ENCODE assay signal across 3 fruit fly cellular contexts in genomic region chrX:17093900-17094446, dm6.
TF ChIP-seq lines count a peak whose summit lies in the region.

No protein-coding gene starts in this region.

- no peak for TF ChIP-seq CTCF in whole organism, embryonic (GFP tag; optimal IDR thresholded peaks at IDR 0.05; lab: Kevin White, UChicago)

TF ChIP-seq in whole organism, adult, 20 proteins besides CTCF, POLR2A, EP300 and RAD21:
- TF ChIP-seq Hr96 (GFP tag; optimal IDR thresholded peaks at IDR 0.05; lab: Kevin White, UChicago) (no peak), CG7101 (tag; optimal IDR thresholded peaks at IDR 0.05; lab: Kevin White, UChicago) (peak; percentile 26)

TF ChIP-seq in whole organism, embryonic, 481 proteins besides CTCF, POLR2A, EP300 and RAD21:
- TF ChIP-seq row (GFP tag; IDR thresholded peaks at IDR 0.05; lab: Robert Waterston, UW) (peak; percentile 50), HmgD (GFP tag; optimal IDR thresholded peaks at IDR 0.05; lab: Kevin White, UChicago) (no peak), Bteb2 (GFP tag; optimal IDR thresholded peaks at IDR 0.05; lab: Kevin White, UChicago) (no peak), CG10366 (GFP tag; IDR thresholded peaks at IDR 0.05; lab: Robert Waterston, UW) (peak; percentile 23; the same call in 1 of the 2 replicates), grn (GFP tag; optimal IDR thresholded peaks at IDR 0.05; lab: Kevin White, UChicago) (peak; percentile 55), GATAe (GFP tag; conservative IDR thresholded peaks at IDR 0.05; lab: Robert Waterston, UW) (0 out of 2 replicates have a peak, but pooled peaks have one; percentile 11), zen2 (GFP tag; IDR thresholded peaks at IDR 0.05; lab: Robert Waterston, UW; ENCODE audit: partially characterized antibody) (no peak), Gug (GFP tag; IDR thresholded peaks at IDR 0.05; lab: Robert Waterston, UW) (no peak), crp (GFP tag; optimal IDR thresholded peaks at IDR 0.05; lab: Kevin White, UChicago) (no peak), CG14667 (GFP tag; IDR thresholded peaks at IDR 0.05; lab: Robert Waterston, UW) (no peak), sug (tag; optimal IDR thresholded peaks at IDR 0.05; lab: Kevin White, UChicago) (peak; percentile 73), CG34376 (GFP tag; optimal IDR thresholded peaks at IDR 0.05; lab: Kevin White, UChicago) (peak; percentile 44), CG12071 (GFP tag; optimal IDR thresholded peaks at IDR 0.05; lab: Kevin White, UChicago) (no peak), CG33557 (GFP tag; optimal IDR thresholded peaks at IDR 0.05; lab: Kevin White, UChicago) (no peak), lab (GFP tag; optimal IDR thresholded peaks at IDR 0.05; lab: Kevin White, UChicago) (peak; percentile 31), cwo (GFP tag; optimal IDR thresholded peaks at IDR 0.05; lab: Kevin White, UChicago) (peak; percentile 18), mirr (GFP tag; optimal IDR thresholded peaks at IDR 0.05; lab: Kevin White, UChicago) (peak; percentile 18), CG18599 (GFP tag; optimal IDR thresholded peaks at IDR 0.05; lab: Kevin White, UChicago) (peak; percentile 19), CG9932 (GFP tag; IDR thresholded peaks at IDR 0.05; lab: Robert Waterston, UW) (peak; percentile 27; the same call in 1 of the 2 replicates), CG11247 (GFP tag; IDR thresholded peaks at IDR 0.05; lab: Robert Waterston, UW) (no peak), D19A (tag; optimal IDR thresholded peaks at IDR 0.05; lab: Kevin White, UChicago) (peak; percentile 44), sens (GFP tag; lab: Kevin White, UChicago) (peak; percentile 28), dimm (GFP tag; IDR thresholded peaks at IDR 0.05; lab: Robert Waterston, UW) (no peak), CG6254 (GFP tag; optimal IDR thresholded peaks at IDR 0.05; lab: Kevin White, UChicago) (peak; percentile 53), vnd (GFP tag; IDR thresholded peaks at IDR 0.05; lab: Robert Waterston, UW; ENCODE audit: partially characterized antibody) (no peak), aop (GFP tag; IDR thresholded peaks at IDR 0.05; lab: Robert Waterston, UW) (no peak), Mes4 (GFP tag; optimal IDR thresholded peaks at IDR 0.05; lab: Kevin White, UChicago) (no peak), D19B (GFP tag; optimal IDR thresholded peaks at IDR 0.05; lab: Kevin White, UChicago) (peak; percentile 11), esg (GFP tag; conservative IDR thresholded peaks at IDR 0.05; lab: Robert Waterston, UW) (no peak), shn (GFP tag; optimal IDR thresholded peaks at IDR 0.05; lab: Kevin White, UChicago) (no peak), exex (tag; optimal IDR thresholded peaks at IDR 0.05; lab: Kevin White, UChicago) (peak; percentile 92), nerfin-1 (tag; optimal IDR thresholded peaks at IDR 0.05; lab: Kevin White, UChicago) (no peak), NfI (GFP tag; optimal IDR thresholded peaks at IDR 0.05; lab: Kevin White, UChicago) (no peak), Myb (GFP tag; optimal IDR thresholded peaks at IDR 0.05; lab: Kevin White, UChicago) (no peak), Xrp1 (GFP tag; IDR thresholded peaks at IDR 0.05; lab: Robert Waterston, UW) (no peak), CG16779 (GFP tag; IDR thresholded peaks at IDR 0.05; lab: Robert Waterston, UW) (no peak), gce (GFP tag; IDR thresholded peaks at IDR 0.05; lab: Robert Waterston, UW) (no peak), CG7372 (GFP tag; IDR thresholded peaks at IDR 0.05; lab: Robert Waterston, UW) (0 out of 2 replicates have a peak, but pooled peaks have one; percentile 10), HLH3B (GFP tag; IDR thresholded peaks at IDR 0.05; lab: Robert Waterston, UW) (no peak)

TF ChIP-seq in whole organism, prepupa, 60 proteins besides CTCF, POLR2A, EP300 and RAD21:
- TF ChIP-seq CG6792 (GFP tag; optimal IDR thresholded peaks at IDR 0.05; lab: Kevin White, UChicago) (no peak), Eip78C (GFP tag; lab: Kevin White, UChicago) (peak; percentile 0)
